Worm (Caenorhabditis elegans) whole organism, L1 larva: ENCODE data around the gene R11G1.2.

Source experiments
- C16A3.4 ChIP-seq: fragments of 150-350 bp; optimal IDR thresholded peaks from 2 replicates; lab custom pipeline; 2014; ENCODE audit warnings: missing biosample characterization, missing genetic modification characterization
- F16B12.6 ChIP-seq: fragments of 150-350 bp; optimal IDR thresholded peaks from 2 replicates; lab custom pipeline; 2014; ENCODE audit warnings: missing biosample characterization, missing genetic modification characterization
- aha-1 ChIP-seq: fragments of 150-350 bp; optimal IDR thresholded peaks from 2 replicates; lab custom pipeline; 2014; ENCODE audit warnings: missing biosample characterization, missing genetic modification characterization
- blmp-1 ChIP-seq: fragments of 150-350 bp; optimal IDR thresholded peaks from 2 replicates; lab custom pipeline; 2014; ENCODE audit warnings: missing biosample characterization, missing genetic modification characterization
- ceh-63 ChIP-seq: fragments of 200-800 bp; sonication (Bioruptor generic); optimal IDR thresholded peaks from 2 replicates; lab custom pipeline; 2018; ENCODE audit warnings: mild to moderate bottlenecking, missing genetic modification characterization, missing compliant biosample characterization
- ceh-88 ChIP-seq: fragments of 200-800 bp; sonication (Bioruptor generic); IDR thresholded peaks from 2 replicates; pipeline ENCODE4 v1.3.6; 2022; ENCODE audit warnings: missing genetic modification characterization, missing compliant biosample characterization
- ces-1 ChIP-seq: fragments of 150-350 bp; optimal IDR thresholded peaks from 2 replicates; lab custom pipeline; 2014; ENCODE audit warnings: missing biosample characterization, missing genetic modification reagents, missing genetic modification characterization
- dpl-1 ChIP-seq, 3 experiments: fragments of 150-350 bp in 2 of 3; sonication (generic microtip) in 1 of 3; optimal IDR thresholded peaks; 2 replicates each; lab custom pipeline; 2014 to 2017; ENCODE audit warnings: missing biosample characterization in 3 of 3, missing genetic modification characterization in 3 of 3, missing genetic modification reagents in 3 of 3
- efl-1 ChIP-seq, 4 experiments: fragments of 150-350 bp; optimal IDR thresholded peaks in 3 of 4; peaks in 1 of 4; 1 replicate in 1 of 4; 2 replicates in 3 of 4; lab custom pipeline; 2014; ENCODE audit warnings: missing biosample characterization in 2 of 4, missing genetic modification characterization in 2 of 4, missing genetic modification reagents in 2 of 4
- efl-3 ChIP-seq: fragments of 200-800 bp; sonication (Bioruptor generic); optimal IDR thresholded peaks from 2 replicates; lab custom pipeline; 2018; ENCODE audit warnings: mild to moderate bottlenecking, missing genetic modification characterization, missing compliant biosample characterization
- elt-2 ChIP-seq: sonication (generic microtip); optimal IDR thresholded peaks from 2 replicates; lab custom pipeline; 2016; ENCODE audit warnings: missing genetic modification characterization, mild to moderate bottlenecking, inconsistent platforms, missing compliant biosample characterization, missing genetic modification reagents
- elt-3 ChIP-seq, 6 experiments: fragments of 150-350 bp in 1 of 6; sonication (generic microtip); optimal IDR thresholded peaks; 2 replicates each; lab custom pipeline; 2017 to 2018; ENCODE audit warnings: missing biosample characterization in 6 of 6, missing genetic modification characterization in 6 of 6, inconsistent platforms in 1 of 6
- fkh-10 ChIP-seq: sonication (generic microtip); optimal IDR thresholded peaks from 2 replicates; lab custom pipeline; 2017; ENCODE audit warnings: missing biosample characterization, missing genetic modification reagents, missing genetic modification characterization
- fkh-8 ChIP-seq: sonication (generic microtip); optimal IDR thresholded peaks from 2 replicates; lab custom pipeline; 2016; ENCODE audit warnings: mild to moderate bottlenecking, missing genetic modification characterization, missing compliant biosample characterization
- lin-13 ChIP-seq: fragments of 150-350 bp; optimal IDR thresholded peaks from 2 replicates; lab custom pipeline; 2014; ENCODE audit warnings: missing biosample characterization, missing genetic modification reagents, missing genetic modification characterization
- lin-14 ChIP-seq: fragments of 200-800 bp; sonication (Bioruptor generic); optimal IDR thresholded peaks from 2 replicates; lab custom pipeline; 2018; ENCODE audit warnings: mild to moderate bottlenecking, missing genetic modification characterization, moderate library complexity, missing compliant biosample characterization
- lin-35 ChIP-seq, 2 experiments: fragments of 150-350 bp; optimal IDR thresholded peaks; 2 replicates each; lab custom pipeline; 2014; ENCODE audit warnings: missing biosample characterization in 2 of 2, missing genetic modification characterization in 2 of 2, missing genetic modification reagents in 2 of 2
- lir-3 ChIP-seq: sonication (generic microtip); optimal IDR thresholded peaks from 2 replicates; lab custom pipeline; 2016; ENCODE audit warnings: mild to moderate bottlenecking, missing genetic modification characterization, moderate library complexity, missing compliant biosample characterization; ENCODE audit not compliant: poor library complexity
- lsy-2 ChIP-seq, 2 experiments: fragments of 150-350 bp; optimal IDR thresholded peaks; 2 replicates each; lab custom pipeline; 2014; ENCODE audit warnings: missing biosample characterization in 2 of 2, missing genetic modification characterization in 2 of 2
- mdl-1 ChIP-seq, 2 experiments: fragments of 150-350 bp; optimal IDR thresholded peaks; 2 replicates each; lab custom pipeline; 2014 to 2017; ENCODE audit warnings: missing biosample characterization in 2 of 2, missing genetic modification characterization in 2 of 2, inconsistent platforms in 1 of 2
- mep-1 ChIP-seq: fragments of 150-350 bp; optimal IDR thresholded peaks from 2 replicates; lab custom pipeline; 2014; ENCODE audit warnings: missing biosample characterization, missing genetic modification characterization
- nhr-12 ChIP-seq: sonication (generic microtip); optimal IDR thresholded peaks from 2 replicates; lab custom pipeline; 2017; ENCODE audit warnings: missing biosample characterization, missing genetic modification characterization
- nhr-19 ChIP-seq: fragments of 200-800 bp; sonication (Bioruptor generic); conservative IDR thresholded peaks from 2 replicates; pipeline ENCODE4 v1.3.6; 2022; ENCODE audit warnings: missing genetic modification characterization, missing compliant biosample characterization
- nhr-20 ChIP-seq: sonication (generic microtip); optimal IDR thresholded peaks from 2 replicates; lab custom pipeline; 2016; ENCODE audit warnings: mild to moderate bottlenecking, missing genetic modification characterization, missing compliant biosample characterization
- nhr-47 ChIP-seq: sonication (generic microtip); optimal IDR thresholded peaks from 2 replicates; lab custom pipeline; 2016; ENCODE audit warnings: mild to moderate bottlenecking, missing genetic modification characterization, moderate library complexity, missing compliant biosample characterization
- nhr-71 ChIP-seq: sonication (generic microtip); optimal IDR thresholded peaks from 2 replicates; lab custom pipeline; 2016; ENCODE audit warnings: mild to moderate bottlenecking, missing genetic modification characterization, moderate library complexity, missing compliant biosample characterization
- nhr-85 ChIP-seq: sonication (generic microtip); peaks from one replicate; lab custom pipeline; 2016; ENCODE audit warnings: missing genetic modification characterization, inconsistent platforms, missing compliant biosample characterization
- nhr-90 ChIP-seq: sonication (generic microtip); optimal IDR thresholded peaks from 2 replicates; lab custom pipeline; 2016; ENCODE audit warnings: mild to moderate bottlenecking, missing genetic modification characterization, missing compliant biosample characterization; ENCODE audit not compliant: poor library complexity
- pqm-1 ChIP-seq: sonication (generic microtip); optimal IDR thresholded peaks from 3 replicates; lab custom pipeline; 2017; ENCODE audit warnings: missing biosample characterization, missing genetic modification characterization
- rnt-1 ChIP-seq: sonication (generic microtip); optimal IDR thresholded peaks from 2 replicates; lab custom pipeline; 2016; ENCODE audit warnings: mild to moderate bottlenecking, missing genetic modification characterization, moderate library complexity, missing compliant biosample characterization
- snpc-4 ChIP-seq: fragments of 150-350 bp; optimal IDR thresholded peaks from 2 replicates; lab custom pipeline; 2014; ENCODE audit warnings: missing biosample characterization, missing genetic modification characterization
- snu-23 ChIP-seq: sonication (generic microtip); optimal IDR thresholded peaks from 2 replicates; lab custom pipeline; 2016; ENCODE audit warnings: missing genetic modification characterization, missing compliant biosample characterization
- sptf-1 ChIP-seq: fragments of 150-350 bp; optimal IDR thresholded peaks from 2 replicates; lab custom pipeline; 2014; ENCODE audit warnings: missing biosample characterization, missing genetic modification characterization
- sup-37 ChIP-seq: fragments of 200-800 bp; sonication (Bioruptor generic); optimal IDR thresholded peaks from 2 replicates; lab custom pipeline; 2018; ENCODE audit warnings: mild to moderate bottlenecking, missing genetic modification characterization, missing compliant biosample characterization
- tbx-2 ChIP-seq: sonication (generic microtip); optimal IDR thresholded peaks from 2 replicates; lab custom pipeline; 2016; ENCODE audit warnings: missing genetic modification characterization, missing compliant biosample characterization
- unc-130 ChIP-seq: fragments of 150-350 bp; optimal IDR thresholded peaks from 2 replicates; lab custom pipeline; 2017; ENCODE audit warnings: missing biosample characterization, missing genetic modification characterization, inconsistent platforms
- unc-98 ChIP-seq: fragments of 200-800 bp; sonication (Bioruptor generic); IDR thresholded peaks from 2 replicates; pipeline ENCODE4 v1.3.6; 2022; ENCODE audit warnings: missing genetic modification characterization, missing compliant biosample characterization
- vab-15 ChIP-seq: sonication (generic microtip); optimal IDR thresholded peaks from 2 replicates; lab custom pipeline; 2017; ENCODE audit warnings: missing genotype, mild to moderate bottlenecking, missing genetic modification characterization, missing compliant biosample characterization
- ztf-4 ChIP-seq: fragments of 150-350 bp; optimal IDR thresholded peaks from 2 replicates; lab custom pipeline; 2014; ENCODE audit warnings: missing biosample characterization, missing genetic modification characterization

Gene R11G1.2

ce11 chrX:3673584-3674108 lies 23.2 kb downstream of the R11G1.2 start, which contains the start of gene ceh-63:
Gene ceh-63 (minus strand): TSS chrX:3674058.
- TF ChIP-seq ceh-88 (GFP tag; lab: Robert Waterston, UW) = no peak
- TF ChIP-seq ceh-63 (GFP tag; lab: Kevin White, UChicago) = peak; percentile 100

- TF ChIP-seq lin-13 (GFP tag; lab: Kevin White, UChicago) (no peak), sup-37 (GFP tag; lab: Kevin White, UChicago) (no peak), mdl-1 (tag; optimal IDR thresholded peaks at IDR 0.05; lab: Kevin White, UChicago) (peak in 1 of 2 experiments; percentile 33), sptf-1 (tag; lab: Kevin White, UChicago) (no peak), snu-23 (GFP tag; lab: Kevin White, UChicago) (peak; percentile 60), nhr-85 (tag; lab: Kevin White, UChicago) (peak; percentile 94), lsy-2 (tag; optimal IDR thresholded peaks at IDR 0.05; lab: Kevin White, UChicago) (peak in 1 of 2 experiments; percentile 29), lin-14 (GFP tag; lab: Kevin White, UChicago) (peak; percentile 90), nhr-20 (tag; lab: Kevin White, UChicago) (peak; percentile 74), lir-3 (peak; percentile 28), aha-1 (tag; lab: Kevin White, UChicago) (no peak), vab-15 (tag; lab: Kevin White, UChicago) (no peak), nhr-71 (tag; lab: Kevin White, UChicago) (peak; percentile 72), nhr-12 (tag; lab: Kevin White, UChicago) (no peak), ceh-63 (GFP tag; lab: Kevin White, UChicago) (peak; percentile 97), mep-1 (tag; lab: Kevin White, UChicago) (peak; percentile 53), F16B12.6 (peak; percentile 9), blmp-1 (tag; lab: Kevin White, UChicago) (peak; percentile 53), snpc-4 (tag; lab: Kevin White, UChicago) (no peak), nhr-90 (tag; lab: Kevin White, UChicago) (peak; percentile 39), nhr-47 (tag; lab: Kevin White, UChicago) (peak; percentile 27), fkh-8 (tag; lab: Kevin White, UChicago) (peak; percentile 17), efl-1 (optimal IDR thresholded peaks at IDR 0.05; lab: Kevin White, UChicago) (peak in 1 of 2 experiments; percentile 65), efl-1 (GFP tag; optimal IDR thresholded peaks at IDR 0.05 in 1 of 2; lab: Kevin White, UChicago) (peak; percentile 68 to 97), C16A3.4 (tag; lab: Kevin White, UChicago) (peak; percentile 16), tbx-2 (peak; percentile 33), elt-2 (tag; lab: Kevin White, UChicago) (peak; percentile 86), unc-98 (GFP tag; lab: Robert Waterston, UW) (no peak), ces-1 (no peak), lin-35 (GFP tag; optimal IDR thresholded peaks at IDR 0.05; lab: Kevin White, UChicago) (peak; percentile 39 to 66), pqm-1 (no peak), nhr-19 (GFP tag; lab: Robert Waterston, UW) (peak; percentile 40), unc-130 (tag; lab: Kevin White, UChicago) (no peak), rnt-1 (tag; lab: Kevin White, UChicago) (peak; percentile 26), fkh-10 (no peak), efl-3 (GFP tag; lab: Kevin White, UChicago) (peak; percentile 7), dpl-1 (GFP tag; optimal IDR thresholded peaks at IDR 0.05; lab: Kevin White, UChicago) (peak; percentile 27 to 70 (median 48)), ztf-4 (tag; lab: Kevin White, UChicago) (no peak), elt-3 (tag; optimal IDR thresholded peaks at IDR 0.05; lab: Kevin White, UChicago) (peak in 2 of 6 experiments; percentile 35 to 39)
Measured at ce11 chrX:3678507-3679175, 28.2 kb downstream of the R11G1.2 start, which contains the start of gene tag-52. Gene tag-52 (minus strand): TSS chrX:3678557.
